Worm (Caenorhabditis elegans): ENCODE data around the gene pqm-1.

pqm-1 gene

DNA sequence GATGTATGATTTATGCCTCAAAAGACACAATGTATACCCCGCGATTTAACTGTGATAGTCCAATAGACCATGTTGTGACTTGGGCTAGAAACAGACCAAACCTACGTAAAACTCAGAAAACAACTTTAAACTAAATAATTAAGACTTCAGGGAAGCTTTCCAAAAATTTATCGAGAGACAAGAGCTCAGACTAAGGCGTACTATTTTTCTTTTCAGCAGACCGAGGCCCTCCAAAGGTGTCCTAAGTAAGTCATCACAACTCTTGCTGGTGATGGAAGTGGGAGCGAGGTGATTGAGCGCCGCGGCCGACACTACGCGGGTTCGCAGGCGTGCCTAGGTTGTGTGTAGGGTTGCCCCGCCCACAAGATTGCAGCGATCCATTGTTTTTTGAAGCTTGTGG, 14.6 kb upstream of the pqm-1 start (continued):
- TF ChIP-seq aptf-3 (GFP tag; IDR thresholded peaks at IDR 0.05) (no peak), unc-62 (GFP tag; optimal IDR thresholded peaks at IDR 0.05) (no peak), F23B12.7 (tag; optimal IDR thresholded peaks at IDR 0.05; ENCODE audit: insufficient read depth) (peak; percentile 82), gei-17 (GFP tag; optimal IDR thresholded peaks at IDR 0.05) (peak; percentile 39), nhr-90 (tag; optimal IDR thresholded peaks at IDR 0.05) (no peak), ceh-100 (GFP tag; IDR thresholded peaks at IDR 0.05) (peak; percentile 82), T26A5.8 (tag; optimal IDR thresholded peaks at IDR 0.05) (peak; percentile 58), atf-7 (tag; optimal IDR thresholded peaks at IDR 0.05) (peak; percentile 11), ceh-40 (GFP tag; IDR thresholded peaks at IDR 0.05) (no peak), ztf-26 (tag; optimal IDR thresholded peaks at IDR 0.05) (no peak), Y56A3A.18 (GFP tag; IDR thresholded peaks at IDR 0.05) (peak; percentile 87), mcd-1 (GFP tag; IDR thresholded peaks at IDR 0.05) (peak; percentile 90), ZK185.1 (tag; optimal IDR thresholded peaks at IDR 0.05; ENCODE audit: poor library complexity, severe bottlenecking) (peak; percentile 70), ztf-6 (GFP tag; IDR thresholded peaks at IDR 0.05) (peak; percentile 67; the same call in 1 of the 2 replicates), ceh-91 (GFP tag; IDR thresholded peaks at IDR 0.05) (peak; percentile 67), attf-6 (GFP tag; IDR thresholded peaks at IDR 0.05) (peak; percentile 95), ztf-3 (GFP tag; optimal IDR thresholded peaks at IDR 0.05) (no peak), dpff-1 (tag; optimal IDR thresholded peaks at IDR 0.05) (peak; percentile 80), rcor-1 (GFP tag; IDR thresholded peaks at IDR 0.05) (peak; percentile 86), madf-3 (GFP tag; IDR thresholded peaks at IDR 0.05) (no peak), snpc-4 (GFP tag; optimal IDR thresholded peaks at IDR 0.05) (peak; percentile 99), snpc-4 (tag; optimal IDR thresholded peaks at IDR 0.05) (peak; percentile 98 to 99 (median 99)), let-607 (tag; optimal IDR thresholded peaks at IDR 0.05) (no peak), ztf-18 (tag; optimal IDR thresholded peaks at IDR 0.05) (peak; percentile 57), Y67H2A.10 (GFP tag; conservative IDR thresholded peaks at IDR 0.05) (no peak), egl-44 (GFP tag; IDR thresholded peaks at IDR 0.05) (peak; percentile 73; the same call in 1 of the 2 replicates), him-1 (tag; optimal IDR thresholded peaks at IDR 0.05) (peak; percentile 96), ekl-4 (GFP tag; IDR thresholded peaks at IDR 0.05) (peak; percentile 90), C06A6.2 (GFP tag; conservative IDR thresholded peaks at IDR 0.05) (peak; percentile 28; the same call in 1 of the 2 replicates), hrde-1 (tag; optimal IDR thresholded peaks at IDR 0.05; ENCODE audit: borderline replicate concordance) (peak; percentile 84), nhr-179 (tag; optimal IDR thresholded peaks at IDR 0.05) (no peak), sea-2 (GFP tag; IDR thresholded peaks at IDR 0.05) (no peak), aptf-2 (GFP tag; conservative IDR thresholded peaks at IDR 0.05) (0 out of 2 replicates have a peak, but pooled peaks have one; percentile 51), tlf-1 (GFP tag; optimal IDR thresholded peaks at IDR 0.05) (peak; percentile 61), F22D6.2 (tag; optimal IDR thresholded peaks at IDR 0.05) (no peak), madf-6 (GFP tag; IDR thresholded peaks at IDR 0.05) (peak; percentile 92), repo-1 (tag; optimal IDR thresholded peaks at IDR 0.05) (peak; percentile 82), nfya-2 (GFP tag; IDR thresholded peaks at IDR 0.05) (no peak), D2030.7 (GFP tag; IDR thresholded peaks at IDR 0.05) (peak; percentile 98), F39B2.1 (GFP tag; IDR thresholded peaks at IDR 0.05) (no peak), nhr-120 (GFP tag; IDR thresholded peaks at IDR 0.05) (no peak), egrh-3 (GFP tag; IDR thresholded peaks at IDR 0.05) (peak; percentile 68), ccch-3 (GFP tag; optimal IDR thresholded peaks at IDR 0.05) (no peak), F10E7.11 (tag; optimal IDR thresholded peaks at IDR 0.05) (no peak), Y95B8A.8 (GFP tag; IDR thresholded peaks at IDR 0.05) (peak; percentile 73), pbrm-1 (GFP tag; IDR thresholded peaks at IDR 0.05) (peak; percentile 98), ceh-79 (tag; optimal IDR thresholded peaks at IDR 0.05) (no peak), xnd-1 (tag; optimal IDR thresholded peaks at IDR 0.05) (peak; percentile 72), nfya-1 (tag; optimal IDR thresholded peaks at IDR 0.05; ENCODE audit: borderline replicate concordance, insufficient read depth) (no peak)
